Worm (Caenorhabditis elegans) whole organism, early embryonic: ENCODE results near the gene nemp-1.

Source experiments
- B0310.2 ChIP-seq: sonication (generic microtip); optimal IDR thresholded peaks from 2 replicates; lab custom pipeline; 2016; ENCODE audit warnings: mild to moderate bottlenecking, missing genetic modification characterization, missing compliant biosample characterization
- F13C5.2 ChIP-seq: sonication (generic microtip); optimal IDR thresholded peaks from 2 replicates; lab custom pipeline; 2017; ENCODE audit warnings: mild to moderate bottlenecking, missing genetic modification characterization, inconsistent platforms, missing compliant biosample characterization
- aly-1 ChIP-seq: sonication (generic microtip); optimal IDR thresholded peaks from 2 replicates; lab custom pipeline; 2016; ENCODE audit warnings: missing genetic modification characterization, missing compliant biosample characterization
- ama-1 ChIP-seq: fragments of 150-350 bp; optimal IDR thresholded peaks from 2 replicates; lab custom pipeline; 2014
- ceh-13 ChIP-seq: fragments of 200-800 bp; sonication (Bioruptor generic); optimal IDR thresholded peaks from 2 replicates; lab custom pipeline; 2018; ENCODE audit warnings: mild to moderate bottlenecking, missing genetic modification characterization, missing compliant biosample characterization
- ceh-36 ChIP-seq: sonication (generic microtip); optimal IDR thresholded peaks from 2 replicates; lab custom pipeline; 2016; ENCODE audit warnings: missing genetic modification characterization, inconsistent platforms, missing compliant biosample characterization
- ets-7 ChIP-seq: sonication (generic microtip); optimal IDR thresholded peaks from 2 replicates; lab custom pipeline; 2016; ENCODE audit warnings: missing genotype, missing genetic modification characterization, missing compliant biosample characterization
- flt-1 ChIP-seq: fragments of 200-800 bp; sonication (Bioruptor generic); IDR thresholded peaks from 2 replicates; pipeline ENCODE4 v1.3.6; 2022; ENCODE audit warnings: missing genetic modification characterization, missing compliant biosample characterization
- hmbx-1 ChIP-seq: sonication (generic microtip); optimal IDR thresholded peaks from 2 replicates; lab custom pipeline; 2016; ENCODE audit warnings: mild to moderate bottlenecking, missing genetic modification characterization, missing compliant biosample characterization
- hmg-4 ChIP-seq: fragments of 200-800 bp; sonication (Bioruptor generic); optimal IDR thresholded peaks from 2 replicates; lab custom pipeline; 2018; ENCODE audit warnings: mild to moderate bottlenecking, missing genetic modification characterization, missing compliant biosample characterization
- hnd-1 ChIP-seq: sonication (generic microtip); optimal IDR thresholded peaks from 2 replicates; lab custom pipeline; 2016; ENCODE audit warnings: missing genetic modification characterization, missing compliant biosample characterization
- pes-1 ChIP-seq: fragments of 200-800 bp; sonication (Bioruptor generic); IDR thresholded peaks from 2 replicates; pipeline ENCODE4 v1.3.6; 2022; ENCODE audit warnings: missing genetic modification reagents, missing genetic modification characterization, missing compliant biosample characterization
- scrt-1 ChIP-seq: fragments of 200-800 bp; sonication (Bioruptor generic); IDR thresholded peaks from 2 replicates; pipeline ENCODE4 v1.3.6; 2022; ENCODE audit warnings: missing genetic modification characterization, missing compliant biosample characterization
- sea-1 ChIP-seq: fragments of 200-800 bp; sonication (Bioruptor generic); conservative IDR thresholded peaks from 2 replicates; pipeline ENCODE4 v1.3.6; 2022; ENCODE audit warnings: missing genetic modification characterization, missing compliant biosample characterization
- tbx-11 ChIP-seq: fragments of 200-800 bp; sonication (Bioruptor generic); IDR thresholded peaks from 2 replicates; pipeline ENCODE4 v1.3.6; 2022; ENCODE audit warnings: missing genetic modification characterization, missing compliant biosample characterization
- tbx-37 ChIP-seq: fragments of 200-800 bp; sonication (Bioruptor generic); conservative IDR thresholded peaks from 2 replicates; pipeline ENCODE4 v1.3.6; 2022; ENCODE audit warnings: missing genetic modification reagents, missing genetic modification characterization, missing compliant biosample characterization
- tra-4 ChIP-seq: sonication (generic microtip); optimal IDR thresholded peaks from 2 replicates; lab custom pipeline; 2017; ENCODE audit warnings: missing genetic modification characterization, missing compliant biosample characterization

The nemp-1 gene

ce11 chrIII:437033-437432, 35.1 kb upstream of the nemp-1 start:
- TF ChIP-seq scrt-1 (GFP tag; lab: Robert Waterston, UW) (no peak), hmbx-1 (tag; lab: Kevin White, UChicago) (no peak), sea-1 (GFP tag; lab: Robert Waterston, UW) (no peak), B0310.2 (tag; lab: Kevin White, UChicago) (no peak), ets-7 (tag; lab: Kevin White, UChicago) (no peak), aly-1 (tag; lab: Kevin White, UChicago) (no peak), ceh-13 (GFP tag; lab: Kevin White, UChicago) (no peak), F13C5.2 (tag; lab: Kevin White, UChicago) (no peak), flt-1 (no peak), tbx-11 (GFP tag; lab: Robert Waterston, UW) (no peak)

ce11 chrIII:439926-440325, 32.2 kb upstream of the nemp-1 start, which contains the start of gene affl-1:
affl-1 (plus strand) TSS chrIII:440226.
- no peak for TF ChIP-seq sea-1 (GFP tag; lab: Robert Waterston, UW)
- TF ChIP-seq tra-4 (tag; lab: Kevin White, UChicago), result no peak
- no peak for TF ChIP-seq aly-1 (tag; lab: Kevin White, UChicago)

- TF ChIP-seq ceh-36 (tag; lab: Kevin White, UChicago) (no peak), hnd-1 (no peak), ets-7 (tag; lab: Kevin White, UChicago) (no peak), tbx-37 (GFP tag; lab: Robert Waterston, UW) (no peak), scrt-1 (GFP tag; lab: Robert Waterston, UW) (no peak), hmbx-1 (tag; lab: Kevin White, UChicago) (no peak), ceh-13 (GFP tag; lab: Kevin White, UChicago) (no peak), B0310.2 (tag; lab: Kevin White, UChicago) (no peak), aly-1 (tag; lab: Kevin White, UChicago) (no peak), flt-1 (no peak), pes-1 (GFP tag; lab: Robert Waterston, UW) (no peak), hmg-4 (no peak), F13C5.2 (tag; lab: Kevin White, UChicago) (no peak)
These were observed 28.0 kb upstream of the nemp-1 start, which contains the start of gene Y55B1BR.8 for ce11 chrIII:444101-444500. Y55B1BR.8 (plus strand) TSS chrIII:444401.

- TF ChIP-seq hmbx-1 (tag; lab: Kevin White, UChicago) (peak; percentile 62), ceh-36 (tag; lab: Kevin White, UChicago) (peak; percentile 32), B0310.2 (tag; lab: Kevin White, UChicago) (peak; percentile 27), hmg-4 (peak; percentile 27)
These were observed 26.6 kb upstream of the nemp-1 start for ce11 chrIII:445515-445914.

- TF ChIP-seq tbx-37 (GFP tag; lab: Robert Waterston, UW) (no peak), ama-1 (lab: Kevin White, UChicago) (no peak), hmg-4 (no peak), tbx-11 (GFP tag; lab: Robert Waterston, UW) (no peak), B0310.2 (tag; lab: Kevin White, UChicago) (no peak), hmbx-1 (tag; lab: Kevin White, UChicago) (no peak), aly-1 (tag; lab: Kevin White, UChicago) (no peak), flt-1 (no peak), ceh-36 (tag; lab: Kevin White, UChicago) (no peak), ceh-13 (GFP tag; lab: Kevin White, UChicago) (no peak), tra-4 (tag; lab: Kevin White, UChicago) (no peak), pes-1 (GFP tag; lab: Robert Waterston, UW) (no peak), hnd-1 (no peak), F13C5.2 (tag; lab: Kevin White, UChicago) (no peak)
These were observed 25.3 kb upstream of the nemp-1 start for ce11 chrIII:446860-447259.

ce11 chrIII:455793-456192, 16.3 kb upstream of the nemp-1 start:
- no peak for TF ChIP-seq ceh-13 (GFP tag; lab: Kevin White, UChicago)

ce11 chrIII:463711-464110, 8.4 kb upstream of the nemp-1 start, which contains the start of gene Y55B1BR.6:
Y55B1BR.6 (minus strand) TSS chrIII:463811.
- TF ChIP-seq sea-1 (GFP tag; lab: Robert Waterston, UW) (no peak), hmg-4 (no peak), pes-1 (GFP tag; lab: Robert Waterston, UW) (no peak), ets-7 (tag; lab: Kevin White, UChicago) (no peak), ceh-36 (tag; lab: Kevin White, UChicago) (no peak), hnd-1 (no peak), tbx-37 (GFP tag; lab: Robert Waterston, UW) (no peak), hmbx-1 (tag; lab: Kevin White, UChicago) (no peak), ama-1 (lab: Kevin White, UChicago) (no peak), aly-1 (tag; lab: Kevin White, UChicago) (no peak), tra-4 (tag; lab: Kevin White, UChicago) (no peak), tbx-11 (GFP tag; lab: Robert Waterston, UW) (no peak), B0310.2 (tag; lab: Kevin White, UChicago) (no peak)

- TF ChIP-seq hmbx-1 (tag; lab: Kevin White, UChicago) (no peak), tra-4 (tag; lab: Kevin White, UChicago) (no peak), pes-1 (GFP tag; lab: Robert Waterston, UW) (no peak), ceh-36 (tag; lab: Kevin White, UChicago) (no peak), sea-1 (GFP tag; lab: Robert Waterston, UW) (no peak), flt-1 (no peak)
These were observed 3.0 kb downstream of the nemp-1 start, which contains the start of gene mat-3 for ce11 chrIII:475154-475553. mat-3 (plus strand) TSS chrIII:475454.
